Worm (Caenorhabditis elegans) whole organism, young adult: ENCODE results near the gene C16C8.19.
A peak's percentile ranks its signal among the peaks of the same experiment; 100 is the strongest.

Experiments
- C06A6.2 ChIP-seq: fragments of 200-800 bp; sonication (Bioruptor generic); conservative IDR thresholded peaks from 2 replicates; pipeline ENCODE4 v1.3.6; 2022; ENCODE audit warnings: missing genetic modification characterization, missing compliant biosample characterization
- F10E7.11 ChIP-seq: sonication (generic microtip); optimal IDR thresholded peaks from 2 replicates; lab custom pipeline; 2017; ENCODE audit warnings: mild to moderate bottlenecking, missing genetic modification characterization, moderate library complexity, missing compliant biosample characterization
- F22D6.2 ChIP-seq: sonication (generic microtip); optimal IDR thresholded peaks from 2 replicates; lab custom pipeline; 2016; ENCODE audit warnings: mild to moderate bottlenecking, missing genetic modification characterization, missing compliant biosample characterization
- F37B4.10 ChIP-seq: fragments of 200-800 bp; sonication (Bioruptor generic); IDR thresholded peaks from 2 replicates; pipeline ENCODE4 v1.3.6; 2022; ENCODE audit warnings: missing genetic modification characterization, missing compliant biosample characterization
- F39B2.1 ChIP-seq: fragments of 200-800 bp; sonication (Bioruptor generic); IDR thresholded peaks from 2 replicates; pipeline ENCODE4 v1.3.6; 2022; ENCODE audit warnings: missing genetic modification reagents, missing genetic modification characterization, missing compliant biosample characterization
- F49E8.2 ChIP-seq: sonication (generic microtip); optimal IDR thresholded peaks from 3 replicates; lab custom pipeline; 2017; ENCODE audit warnings: missing genetic modification characterization, mild to moderate bottlenecking, missing compliant biosample characterization, antibody characterized with exemption, moderate library complexity; ENCODE audit not compliant: insufficient read depth
- F52B5.7 ChIP-seq: sonication (generic microtip); optimal IDR thresholded peaks from 2 replicates; lab custom pipeline; 2016; ENCODE audit warnings: mild to moderate bottlenecking, missing genetic modification characterization, missing compliant biosample characterization
- T07F8.4 ChIP-seq: sonication (generic microtip); optimal IDR thresholded peaks from 2 replicates; lab custom pipeline; 2016; ENCODE audit warnings: mild to moderate bottlenecking, missing genetic modification characterization, moderate library complexity, missing compliant biosample characterization
- Y56A3A.18 ChIP-seq: fragments of 200-800 bp; sonication (Bioruptor generic); IDR thresholded peaks from 2 replicates; pipeline ENCODE4 v1.3.6; 2022; ENCODE audit warnings: missing genetic modification reagents, missing genetic modification characterization, missing compliant biosample characterization
- Y79H2A.3 ChIP-seq: fragments of 200-800 bp; sonication (Bioruptor generic); conservative IDR thresholded peaks from 2 replicates; pipeline ENCODE4 v1.3.6; 2022; ENCODE audit warnings: missing genetic modification reagents, missing genetic modification characterization, missing compliant biosample characterization
- ZK185.1 ChIP-seq: sonication (generic microtip); optimal IDR thresholded peaks from 2 replicates; lab custom pipeline; 2016; ENCODE audit warnings: mild to moderate bottlenecking, missing genetic modification characterization, missing compliant biosample characterization; ENCODE audit not compliant: poor library complexity, severe bottlenecking
- ama-1 ChIP-seq, 3 experiments: fragments of 150-350 bp in 1 of 3; sonication (generic microtip) in 2 of 3; optimal IDR thresholded peaks; 2 replicates each; lab custom pipeline; 2014 to 2018; ENCODE audit warnings: missing biosample characterization in 2 of 3, missing genetic modification characterization in 2 of 3, missing genetic modification reagents in 2 of 3
- aptf-3 ChIP-seq: fragments of 200-800 bp; sonication (Bioruptor generic); IDR thresholded peaks from 2 replicates; pipeline ENCODE4 v1.3.6; 2022; ENCODE audit warnings: missing genetic modification characterization, missing compliant biosample characterization
- attf-6 ChIP-seq: fragments of 200-800 bp; sonication (Bioruptor generic); IDR thresholded peaks from 2 replicates; pipeline ENCODE4 v1.3.6; 2022; ENCODE audit warnings: missing genetic modification reagents, missing genetic modification characterization, missing compliant biosample characterization
- ccch-3 ChIP-seq: fragments of 200-800 bp; sonication (Bioruptor generic); optimal IDR thresholded peaks from 2 replicates; lab custom pipeline; 2018; ENCODE audit warnings: mild to moderate bottlenecking, missing genetic modification characterization, missing compliant biosample characterization
- ceh-91 ChIP-seq: fragments of 200-800 bp; sonication (Bioruptor generic); IDR thresholded peaks from 2 replicates; pipeline ENCODE4 v1.3.6; 2022; ENCODE audit warnings: missing genetic modification reagents, missing genetic modification characterization, missing compliant biosample characterization
- chd-7 ChIP-seq: sonication (generic microtip); optimal IDR thresholded peaks from 2 replicates; lab custom pipeline; 2016; ENCODE audit warnings: mild to moderate bottlenecking, missing genetic modification characterization, moderate library complexity, missing compliant biosample characterization
- dpl-1 ChIP-seq: fragments of 150-350 bp; optimal IDR thresholded peaks from 2 replicates; lab custom pipeline; 2014; ENCODE audit warnings: missing biosample characterization, missing genetic modification reagents, missing genetic modification characterization
- efl-1 ChIP-seq: fragments of 150-350 bp; optimal IDR thresholded peaks from 2 replicates; lab custom pipeline; 2014; ENCODE audit warnings: missing biosample characterization, missing genetic modification reagents, missing genetic modification characterization
- egl-18 ChIP-seq: fragments of 200-800 bp; sonication (Bioruptor generic); IDR thresholded peaks from 2 replicates; pipeline ENCODE4 v1.3.6; 2022; ENCODE audit warnings: missing genetic modification reagents, missing genetic modification characterization, missing compliant biosample characterization
- egl-44 ChIP-seq: fragments of 200-800 bp; sonication (Bioruptor generic); IDR thresholded peaks from 2 replicates; pipeline ENCODE4 v1.3.6; 2022; ENCODE audit warnings: missing genetic modification reagents, missing genetic modification characterization, missing compliant biosample characterization
- fkh-3 ChIP-seq: sonication (generic microtip); optimal IDR thresholded peaks from 2 replicates; lab custom pipeline; 2016; ENCODE audit warnings: mild to moderate bottlenecking, missing genetic modification characterization, missing compliant biosample characterization
- hlh-12 ChIP-seq: sonication (generic microtip); optimal IDR thresholded peaks from 2 replicates; lab custom pipeline; 2016; ENCODE audit warnings: missing genetic modification characterization, missing compliant biosample characterization
- hmg-1.2 ChIP-seq: fragments of 200-800 bp; sonication (Bioruptor generic); IDR thresholded peaks from 2 replicates; pipeline ENCODE4 v1.3.6; 2022; ENCODE audit warnings: missing genetic modification reagents, missing genetic modification characterization, missing compliant biosample characterization
- hmg-20 ChIP-seq: fragments of 200-800 bp; sonication (Bioruptor generic); IDR thresholded peaks from 2 replicates; pipeline ENCODE4 v1.3.6; 2022; ENCODE audit warnings: missing genetic modification reagents, missing genetic modification characterization, missing compliant biosample characterization
- hrde-1 ChIP-seq: sonication (generic microtip); optimal IDR thresholded peaks from 2 replicates; lab custom pipeline; 2016; ENCODE audit warnings: missing genetic modification characterization, mild to moderate bottlenecking, missing compliant biosample characterization, moderate library complexity, missing genotype, missing genetic modification reagents, borderline replicate concordance
- let-607 ChIP-seq, 2 experiments: fragments of 200-800 bp in 1 of 2; sonication (Bioruptor generic) in 1 of 2; sonication (generic microtip) in 1 of 2; optimal IDR thresholded peaks; 2 replicates each; lab custom pipeline; 2016 to 2018; ENCODE audit warnings: mild to moderate bottlenecking in 2 of 2, missing compliant biosample characterization in 2 of 2, missing genetic modification characterization in 2 of 2, moderate library complexity in 2 of 2, missing genotype in 1 of 2
- lin-35 ChIP-seq, 3 experiments: fragments of 150-350 bp in 2 of 3; sonication (generic microtip) in 1 of 3; optimal IDR thresholded peaks; 2 replicates each; lab custom pipeline; 2014 to 2018; ENCODE audit warnings: missing biosample characterization in 3 of 3, missing genetic modification characterization in 3 of 3, missing genetic modification reagents in 3 of 3
- lsl-1 ChIP-seq: fragments of 200-800 bp; sonication (Bioruptor generic); optimal IDR thresholded peaks from 2 replicates; lab custom pipeline; 2018; ENCODE audit warnings: mild to moderate bottlenecking, missing genetic modification characterization, moderate library complexity, missing compliant biosample characterization
- madf-10 ChIP-seq: sonication (generic microtip); optimal IDR thresholded peaks from 2 replicates; lab custom pipeline; 2016; ENCODE audit warnings: mild to moderate bottlenecking, missing genetic modification characterization, missing compliant biosample characterization
- madf-6 ChIP-seq: fragments of 200-800 bp; sonication (Bioruptor generic); IDR thresholded peaks from 2 replicates; pipeline ENCODE4 v1.3.6; 2022; ENCODE audit warnings: missing genetic modification reagents, missing genetic modification characterization, missing compliant biosample characterization
- mes-4 ChIP-seq: sonication (generic microtip); optimal IDR thresholded peaks from 2 replicates; lab custom pipeline; 2016; ENCODE audit warnings: missing genotype, missing genetic modification characterization, missing compliant biosample characterization
- mxl-1 ChIP-seq: sonication (generic microtip); optimal IDR thresholded peaks from 2 replicates; lab custom pipeline; 2016; ENCODE audit warnings: missing genetic modification characterization, missing compliant biosample characterization
- nfyb-1 ChIP-seq: fragments of 200-800 bp; sonication (Bioruptor generic); IDR thresholded peaks from 2 replicates; pipeline ENCODE4 v1.3.6; 2022; ENCODE audit warnings: missing genetic modification reagents, missing genetic modification characterization, missing compliant biosample characterization
- nhr-27 ChIP-seq: fragments of 200-800 bp; sonication (Bioruptor generic); optimal IDR thresholded peaks from 2 replicates; lab custom pipeline; 2018; ENCODE audit warnings: mild to moderate bottlenecking, missing genetic modification characterization, moderate library complexity, missing compliant biosample characterization
- nhr-80 ChIP-seq: sonication (generic microtip); optimal IDR thresholded peaks from 2 replicates; lab custom pipeline; 2016; ENCODE audit warnings: missing genetic modification characterization, missing compliant biosample characterization
- nhr-90 ChIP-seq: sonication (generic microtip); optimal IDR thresholded peaks from 2 replicates; lab custom pipeline; 2016; ENCODE audit warnings: missing genotype, mild to moderate bottlenecking, missing genetic modification characterization, missing compliant biosample characterization
- pbrm-1 ChIP-seq: fragments of 200-800 bp; sonication (Bioruptor generic); IDR thresholded peaks from 2 replicates; pipeline ENCODE4 v1.3.6; 2022; ENCODE audit warnings: missing genetic modification reagents, missing genetic modification characterization, missing compliant biosample characterization
- pha-4 ChIP-seq: fragments of 150-350 bp; sonication (generic microtip); optimal IDR thresholded peaks from 2 replicates; lab custom pipeline; 2014; ENCODE audit warnings: missing biosample characterization, missing genetic modification reagents, missing genetic modification characterization
- rec-8 ChIP-seq, 2 experiments: sonication (generic microtip); optimal IDR thresholded peaks; 2 replicates each; lab custom pipeline; 2016; ENCODE audit warnings: mild to moderate bottlenecking in 2 of 2, missing genetic modification characterization in 2 of 2, missing genetic modification reagents in 2 of 2, missing genotype in 2 of 2, missing biosample characterization in 1 of 2, missing compliant biosample characterization in 1 of 2, moderate library complexity in 1 of 2
- repo-1 ChIP-seq: sonication (generic microtip); optimal IDR thresholded peaks from 2 replicates; lab custom pipeline; 2017; ENCODE audit warnings: mild to moderate bottlenecking, missing genetic modification characterization, missing compliant biosample characterization
- sea-2 ChIP-seq: fragments of 200-800 bp; sonication (Bioruptor generic); IDR thresholded peaks from 2 replicates; pipeline ENCODE4 v1.3.6; 2022; ENCODE audit warnings: missing genetic modification characterization, missing compliant biosample characterization
- sptf-2 ChIP-seq: fragments of 200-800 bp; sonication (Bioruptor generic); optimal IDR thresholded peaks from 2 replicates; lab custom pipeline; 2018; ENCODE audit warnings: mild to moderate bottlenecking, missing genetic modification characterization, missing compliant biosample characterization
- unc-62 ChIP-seq: fragments of 150-350 bp; optimal IDR thresholded peaks from 2 replicates; lab custom pipeline; 2014; ENCODE audit warnings: missing biosample characterization, missing genetic modification reagents, missing genetic modification characterization
- zim-3 ChIP-seq: sonication (generic microtip); optimal IDR thresholded peaks from 2 replicates; lab custom pipeline; 2017; ENCODE audit warnings: mild to moderate bottlenecking, missing genetic modification characterization, moderate library complexity, missing compliant biosample characterization
- ztf-18 ChIP-seq: sonication (generic microtip); optimal IDR thresholded peaks from 2 replicates; lab custom pipeline; 2016; ENCODE audit warnings: missing genotype, mild to moderate bottlenecking, missing genetic modification characterization, missing compliant biosample characterization
- ztf-25 ChIP-seq: fragments of 200-800 bp; sonication (Bioruptor generic); IDR thresholded peaks from 2 replicates; pipeline ENCODE4 v1.3.6; 2022; ENCODE audit warnings: missing genetic modification reagents, missing genetic modification characterization, missing compliant biosample characterization
- ztf-26 ChIP-seq: sonication (generic microtip); optimal IDR thresholded peaks from 2 replicates; lab custom pipeline; 2017; ENCODE audit warnings: missing genetic modification characterization, missing compliant biosample characterization

Gene C16C8.19

DNA sequence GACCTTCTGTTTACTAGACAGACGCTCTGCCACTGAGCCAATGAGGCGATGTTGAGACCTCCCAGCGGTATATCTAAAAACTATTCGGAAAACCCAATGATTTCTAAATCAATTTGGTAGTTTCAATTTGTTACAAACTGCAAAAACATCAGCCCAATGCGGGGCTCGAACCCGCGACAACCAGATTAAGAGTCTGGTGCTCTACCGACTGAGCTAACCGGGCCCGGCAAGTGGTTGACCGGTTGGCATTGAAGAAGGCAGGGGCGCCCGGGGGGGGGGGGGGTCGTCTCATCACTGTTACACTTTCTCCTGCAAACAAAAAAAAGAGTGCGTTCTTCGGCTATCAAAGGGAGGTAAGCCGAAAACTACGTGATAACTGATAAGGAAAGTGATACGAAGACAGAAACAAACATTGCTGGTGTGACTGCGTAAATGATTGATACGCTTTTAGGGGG lies 19.0 kb upstream of the C16C8.19 start:
- TF ChIP-seq nhr-80 (tag; lab: Kevin White, UChicago) (peak; percentile 79), ztf-25 (GFP tag; lab: Robert Waterston, UW) (peak; percentile 60; the same call in 1 of the 2 replicates), pbrm-1 (peak; percentile 81), dpl-1 (GFP tag; lab: Kevin White, UChicago) (no peak), F49E8.2 (tag; lab: Kevin White, UChicago) (no peak), zim-3 (tag; lab: Kevin White, UChicago) (peak; percentile 71), hrde-1 (tag; lab: Kevin White, UChicago) (peak; percentile 51), sea-2 (no peak), aptf-3 (0 out of 2 replicates have a peak, but pooled peaks have one; percentile 37), repo-1 (tag; lab: Kevin White, UChicago) (peak; percentile 82), ccch-3 (GFP tag; lab: Kevin White, UChicago) (no peak), ceh-91 (GFP tag; lab: Robert Waterston, UW) (0 out of 2 replicates have a peak, but pooled peaks have one; percentile 21), nhr-90 (tag; lab: Kevin White, UChicago) (peak; percentile 92), nhr-27 (tag; lab: Kevin White, UChicago) (peak; percentile 69), hmg-20 (peak; percentile 63; the same call in 1 of the 2 replicates), mes-4 (peak; percentile 40), hmg-1.2 (GFP tag; lab: Robert Waterston, UW) (peak; percentile 74), attf-6 (GFP tag; lab: Robert Waterston, UW) (0 out of 2 replicates have a peak, but pooled peaks have one; percentile 39), F52B5.7 (tag; lab: Kevin White, UChicago) (peak; percentile 8), ama-1 (optimal IDR thresholded peaks at IDR 0.05; lab: Kevin White, UChicago) (no peak), ama-1 (GFP tag; optimal IDR thresholded peaks at IDR 0.05; lab: Kevin White, UChicago) (peak in 1 of 2 experiments; percentile 65), sptf-2 (GFP tag; lab: Kevin White, UChicago) (peak; percentile 73), lsl-1 (GFP tag; lab: Kevin White, UChicago) (peak; percentile 65), pha-4 (no peak), C06A6.2 (GFP tag; lab: Robert Waterston, UW) (peak; percentile 30; the same call in 1 of the 2 replicates), hlh-12 (tag; lab: Kevin White, UChicago) (no peak), Y79H2A.3 (no peak), T07F8.4 (tag; lab: Kevin White, UChicago) (peak; percentile 80), nfyb-1 (GFP tag; lab: Robert Waterston, UW) (peak; percentile 88), efl-1 (GFP tag; lab: Kevin White, UChicago) (no peak), lin-35 (GFP tag; optimal IDR thresholded peaks at IDR 0.05; lab: Kevin White, UChicago) (peak in 1 of 3 experiments; percentile 39), ztf-26 (peak; percentile 84), ZK185.1 (tag; lab: Kevin White, UChicago) (no peak), F22D6.2 (no peak), madf-6 (GFP tag; lab: Robert Waterston, UW) (peak; percentile 69), unc-62 (no peak), ztf-18 (tag; lab: Kevin White, UChicago) (peak; percentile 66), Y56A3A.18 (GFP tag; lab: Robert Waterston, UW) (peak; percentile 87), rec-8 (tag; optimal IDR thresholded peaks at IDR 0.05; lab: Kevin White, UChicago) (peak; percentile 74 to 82), F37B4.10 (no peak), F39B2.1 (GFP tag; lab: Robert Waterston, UW) (no peak), chd-7 (tag; lab: Kevin White, UChicago) (peak; percentile 70), madf-10 (tag; lab: Kevin White, UChicago) (peak; percentile 55), fkh-3 (tag; lab: Kevin White, UChicago) (no peak), F10E7.11 (peak; percentile 65), let-607 (tag; optimal IDR thresholded peaks at IDR 0.05; lab: Kevin White, UChicago) (peak; percentile 25 to 54), mxl-1 (tag; lab: Kevin White, UChicago) (peak; percentile 58), egl-44 (GFP tag; lab: Robert Waterston, UW) (peak; percentile 81; the same call in 1 of the 2 replicates), egl-18 (no peak)
